Worm (Caenorhabditis elegans): ENCODE results near the gene reps-1.

Gene reps-1

DNA sequence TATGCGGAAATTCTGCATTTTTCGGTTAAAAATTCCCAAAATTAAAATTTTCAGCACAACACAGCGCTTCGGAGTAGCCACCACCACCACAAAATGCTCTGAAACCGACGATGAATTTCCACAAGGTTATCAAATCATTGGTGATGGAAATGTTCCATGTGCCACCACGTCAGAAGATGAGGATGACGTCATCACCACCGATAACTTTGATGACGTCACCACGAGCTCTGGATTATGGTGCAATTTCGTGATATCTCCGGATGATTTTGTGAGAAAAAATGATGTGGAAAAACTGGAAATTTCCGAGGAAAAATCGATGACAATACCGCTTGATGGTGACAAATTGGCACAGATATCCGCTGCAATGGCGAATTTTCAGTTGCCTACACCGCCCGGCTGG is 2.7 kb upstream of the reps-1 start:
- no peak for TF ChIP-seq sea-1 (GFP tag; conservative IDR thresholded peaks at IDR 0.05)
- no peak for TF ChIP-seq B0310.2 (tag; optimal IDR thresholded peaks at IDR 0.05)
- TF ChIP-seq hmbx-1 (tag; optimal IDR thresholded peaks at IDR 0.05), result no peak
- TF ChIP-seq ceh-13 (GFP tag; optimal IDR thresholded peaks at IDR 0.05), result no peak
- TF ChIP-seq tra-4 (tag; optimal IDR thresholded peaks at IDR 0.05), result no peak
- no peak for TF ChIP-seq scrt-1 (GFP tag; IDR thresholded peaks at IDR 0.05)
- no peak for TF ChIP-seq flt-1 (GFP tag; IDR thresholded peaks at IDR 0.05)
- TF ChIP-seq hnd-1 (tag; optimal IDR thresholded peaks at IDR 0.05), result no peak
- no peak for TF ChIP-seq pes-1 (GFP tag; IDR thresholded peaks at IDR 0.05)
- no peak for TF ChIP-seq F13C5.2 (tag; optimal IDR thresholded peaks at IDR 0.05)
- TF ChIP-seq ama-1 (optimal IDR thresholded peaks at IDR 0.05), result no peak
- no peak for TF ChIP-seq ceh-36 (tag; optimal IDR thresholded peaks at IDR 0.05)
- no peak for TF ChIP-seq tbx-11 (GFP tag; IDR thresholded peaks at IDR 0.05)
- TF ChIP-seq tbx-37 (GFP tag; conservative IDR thresholded peaks at IDR 0.05), result no peak
- no peak for TF ChIP-seq ets-7 (tag; optimal IDR thresholded peaks at IDR 0.05)
- TF ChIP-seq aly-1 (tag; optimal IDR thresholded peaks at IDR 0.05), result no peak
- no peak for TF ChIP-seq hmg-4 (GFP tag; optimal IDR thresholded peaks at IDR 0.05)

DNA sequence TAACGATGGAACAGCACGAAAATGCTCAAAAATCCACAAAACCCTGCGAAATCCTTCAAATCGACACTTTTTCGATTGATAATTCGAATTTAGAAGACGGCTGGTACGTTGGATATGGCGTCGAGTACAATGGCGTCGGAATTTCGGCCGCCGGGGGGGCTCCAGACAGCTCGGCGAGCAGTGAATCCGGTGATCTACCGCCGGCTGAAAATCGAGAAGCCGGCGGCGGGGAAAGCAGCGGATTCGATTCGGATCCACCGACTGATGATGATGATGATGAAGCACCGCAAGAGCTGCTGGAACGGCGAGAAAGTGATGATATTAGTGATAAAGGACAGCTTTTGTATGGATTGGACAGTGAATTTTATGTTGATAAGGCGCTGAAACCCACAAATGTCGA is 658 bp upstream of the reps-1 start:
- TF ChIP-seq scrt-1 (GFP tag; IDR thresholded peaks at IDR 0.05) (no peak), flt-1 (GFP tag; IDR thresholded peaks at IDR 0.05) (no peak), pes-1 (GFP tag; IDR thresholded peaks at IDR 0.05) (no peak)

DNA sequence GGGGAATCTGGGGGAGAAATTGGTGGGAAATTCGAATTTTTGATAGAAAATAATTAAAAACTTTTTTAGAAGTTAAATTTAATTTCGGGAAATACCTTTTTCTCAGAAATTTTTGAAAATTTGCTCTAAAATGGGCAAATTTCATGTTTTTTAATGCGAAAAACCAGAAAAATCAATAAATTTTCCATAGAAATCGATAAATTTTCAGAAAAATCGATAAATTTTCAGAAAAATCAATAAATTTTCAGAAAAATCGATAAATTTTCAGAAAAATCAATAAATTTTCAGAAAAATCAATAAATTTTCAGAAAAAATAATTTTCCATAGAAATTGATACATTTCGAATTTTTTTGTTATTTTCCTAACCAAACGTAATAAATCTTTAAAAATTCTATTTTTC is 4.2 kb downstream of the reps-1 start:
- TF ChIP-seq ceh-36 (tag; optimal IDR thresholded peaks at IDR 0.05) (no peak), hmbx-1 (tag; optimal IDR thresholded peaks at IDR 0.05) (no peak), sea-1 (GFP tag; conservative IDR thresholded peaks at IDR 0.05) (no peak), F13C5.2 (tag; optimal IDR thresholded peaks at IDR 0.05) (no peak), hnd-1 (tag; optimal IDR thresholded peaks at IDR 0.05) (no peak), B0310.2 (tag; optimal IDR thresholded peaks at IDR 0.05) (no peak), scrt-1 (GFP tag; IDR thresholded peaks at IDR 0.05) (no peak), ama-1 (optimal IDR thresholded peaks at IDR 0.05) (no peak)

DNA sequence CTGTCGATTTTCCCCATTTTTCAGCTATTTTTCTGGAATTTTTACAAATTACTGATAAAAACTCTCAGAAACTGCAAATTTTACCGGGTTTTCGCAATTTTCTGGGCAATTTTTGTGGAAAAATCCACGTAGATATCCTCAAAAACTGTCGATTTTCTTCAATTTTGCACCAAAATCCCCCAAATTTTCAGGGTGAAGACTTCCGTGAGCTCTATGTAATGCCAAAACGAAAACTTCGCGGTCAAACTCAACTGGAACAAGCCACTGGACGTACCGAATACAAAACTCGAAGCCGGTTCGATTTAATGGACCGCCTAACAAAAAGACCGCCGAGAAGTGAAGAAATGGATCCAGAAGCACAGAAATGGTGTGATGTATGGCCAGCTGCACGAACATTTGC is 8.6 kb downstream of the reps-1 start:
- TF ChIP-seq tbx-37 (GFP tag; conservative IDR thresholded peaks at IDR 0.05) (no peak), hmg-4 (GFP tag; optimal IDR thresholded peaks at IDR 0.05) (no peak), flt-1 (GFP tag; IDR thresholded peaks at IDR 0.05) (no peak), B0310.2 (tag; optimal IDR thresholded peaks at IDR 0.05) (no peak), aly-1 (tag; optimal IDR thresholded peaks at IDR 0.05) (no peak), sea-1 (GFP tag; conservative IDR thresholded peaks at IDR 0.05) (no peak), ceh-13 (GFP tag; optimal IDR thresholded peaks at IDR 0.05) (no peak), tra-4 (tag; optimal IDR thresholded peaks at IDR 0.05) (no peak), F13C5.2 (tag; optimal IDR thresholded peaks at IDR 0.05) (no peak), pes-1 (GFP tag; IDR thresholded peaks at IDR 0.05) (no peak), hnd-1 (tag; optimal IDR thresholded peaks at IDR 0.05) (no peak), ets-7 (tag; optimal IDR thresholded peaks at IDR 0.05) (no peak), tbx-11 (GFP tag; IDR thresholded peaks at IDR 0.05) (no peak), hmbx-1 (tag; optimal IDR thresholded peaks at IDR 0.05) (no peak), scrt-1 (GFP tag; IDR thresholded peaks at IDR 0.05) (no peak), ceh-36 (tag; optimal IDR thresholded peaks at IDR 0.05) (no peak), ama-1 (optimal IDR thresholded peaks at IDR 0.05) (no peak)

DNA sequence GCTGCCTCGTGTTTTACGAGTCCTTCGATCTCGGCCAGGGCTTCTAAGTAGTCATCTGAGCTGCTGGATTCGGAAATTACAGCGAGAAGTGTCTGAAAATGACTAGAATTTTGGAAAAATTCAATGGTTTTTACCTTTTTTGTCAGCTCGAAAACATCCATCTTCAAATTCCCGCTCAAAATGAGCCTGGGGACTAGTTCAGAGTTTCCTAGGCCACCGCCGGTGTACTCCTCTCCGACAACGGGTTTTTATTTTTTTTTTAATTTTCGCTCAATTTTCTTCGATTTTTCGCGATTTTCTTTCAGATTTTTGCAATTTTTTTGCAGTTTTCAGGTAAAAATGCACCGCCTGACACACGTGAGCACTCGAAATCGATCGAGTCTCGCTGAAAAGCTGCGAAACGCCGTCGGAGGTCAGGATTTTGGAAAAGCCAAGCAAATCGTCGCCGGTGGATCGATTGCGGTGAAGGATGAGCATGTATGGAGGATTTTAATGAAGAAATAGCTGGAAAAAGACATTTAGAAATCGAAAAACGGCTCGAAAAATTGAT is 9.2 kb downstream of the reps-1 start, which contains the start of the genes mrps-35 and sws-1:
TSS of gene mrps-35 (plus strand) at position 327 of the 550 bp plus-strand sequence.
TSS of gene sws-1 (minus strand) at position 500 of the 550 bp plus-strand sequence.
- TF ChIP-seq ets-7 (tag; optimal IDR thresholded peaks at IDR 0.05) (peak; percentile 8), sea-1 (GFP tag; conservative IDR thresholded peaks at IDR 0.05) (0 out of 2 replicates have a peak, but pooled peaks have one; percentile 26), B0310.2 (tag; optimal IDR thresholded peaks at IDR 0.05) (no peak), ceh-13 (GFP tag; optimal IDR thresholded peaks at IDR 0.05) (no peak), tbx-37 (GFP tag; conservative IDR thresholded peaks at IDR 0.05) (peak; percentile 87), pes-1 (GFP tag; IDR thresholded peaks at IDR 0.05) (peak; percentile 70), scrt-1 (GFP tag; IDR thresholded peaks at IDR 0.05) (no peak)

DNA sequence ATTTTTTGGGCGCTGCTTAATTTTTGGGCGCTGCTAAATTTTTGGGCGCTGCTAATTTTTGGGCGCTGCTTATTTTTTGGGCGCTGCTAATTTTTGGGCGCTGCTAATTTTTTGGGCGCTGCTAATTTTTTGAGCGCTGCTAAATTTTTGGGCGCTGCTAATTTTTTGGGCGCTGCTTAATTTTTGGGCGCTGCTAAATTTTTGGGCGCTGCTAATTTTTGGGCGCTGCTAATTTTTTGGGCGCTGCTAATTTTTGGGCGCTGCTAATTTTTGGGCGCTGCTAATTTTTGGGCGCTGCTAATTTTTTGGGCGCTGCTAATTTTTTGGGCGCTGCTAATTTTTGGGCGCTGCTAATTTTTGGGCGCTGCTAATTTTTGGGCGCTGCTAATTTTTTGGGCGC is 10.2 kb downstream of the reps-1 start:
- TF ChIP-seq pes-1 (GFP tag; IDR thresholded peaks at IDR 0.05), result peak; percentile 60
- 0 out of 2 replicates have a peak, but pooled peaks have one; percentile 16 for TF ChIP-seq tbx-37 (GFP tag; conservative IDR thresholded peaks at IDR 0.05)

DNA sequence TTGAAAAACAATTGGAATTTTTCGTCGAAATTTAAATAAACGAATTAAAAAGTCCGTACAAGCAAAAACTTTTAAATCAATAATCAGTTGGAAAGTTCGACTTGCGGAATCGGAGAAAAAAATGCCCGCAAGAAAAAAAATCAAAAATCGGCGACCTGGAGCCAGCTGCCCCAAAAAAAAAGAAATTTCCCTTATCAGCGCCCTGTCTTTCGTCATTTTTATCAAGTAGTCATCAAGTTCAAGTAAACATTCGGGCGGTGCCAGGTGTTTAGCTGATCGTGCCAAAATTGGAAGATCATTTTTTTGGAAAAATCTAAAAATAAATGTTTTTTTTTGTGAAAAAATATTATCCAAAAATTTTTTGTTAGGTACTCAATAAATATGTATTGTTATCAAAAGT is 12.0 kb downstream of the reps-1 start:
- TF ChIP-seq tra-4 (tag; optimal IDR thresholded peaks at IDR 0.05), result no peak
- TF ChIP-seq scrt-1 (GFP tag; IDR thresholded peaks at IDR 0.05), result no peak
- no peak for TF ChIP-seq hmbx-1 (tag; optimal IDR thresholded peaks at IDR 0.05)
- TF ChIP-seq B0310.2 (tag; optimal IDR thresholded peaks at IDR 0.05), result no peak
- no peak for TF ChIP-seq hmg-4 (GFP tag; optimal IDR thresholded peaks at IDR 0.05)
- no peak for TF ChIP-seq ets-7 (tag; optimal IDR thresholded peaks at IDR 0.05)
- TF ChIP-seq ceh-36 (tag; optimal IDR thresholded peaks at IDR 0.05), result no peak
- TF ChIP-seq sea-1 (GFP tag; conservative IDR thresholded peaks at IDR 0.05), result no peak
- no peak for TF ChIP-seq tbx-11 (GFP tag; IDR thresholded peaks at IDR 0.05)
- no peak for TF ChIP-seq aly-1 (tag; optimal IDR thresholded peaks at IDR 0.05)
- TF ChIP-seq flt-1 (GFP tag; IDR thresholded peaks at IDR 0.05), result no peak
- TF ChIP-seq tbx-37 (GFP tag; conservative IDR thresholded peaks at IDR 0.05), result no peak

DNA sequence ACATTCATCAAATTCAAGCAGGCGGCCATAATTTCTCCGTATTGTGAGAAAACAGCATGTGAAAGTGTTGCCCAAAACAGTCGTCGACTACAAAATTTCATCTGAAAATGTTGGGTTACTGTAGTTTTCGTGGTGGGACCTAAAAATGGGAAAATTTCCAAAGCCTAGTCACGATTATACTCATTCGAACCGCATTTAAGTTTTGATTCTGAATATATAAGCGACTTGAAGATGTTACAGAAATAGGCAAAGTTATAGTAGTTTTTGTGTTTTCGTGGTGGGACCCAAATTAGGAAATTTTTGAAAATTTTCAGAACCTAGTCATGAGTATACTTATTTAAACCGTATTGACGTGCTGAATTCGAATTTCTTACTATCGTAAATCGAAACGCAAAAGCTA is 12.4 kb downstream of the reps-1 start, which contains the start of gene Y39B6A.41:
TSS of gene Y39B6A.41 (minus strand) at position 101 of the 400 bp plus-strand sequence.
- TF ChIP-seq aly-1 (tag; optimal IDR thresholded peaks at IDR 0.05) (no peak), flt-1 (GFP tag; IDR thresholded peaks at IDR 0.05) (no peak), tra-4 (tag; optimal IDR thresholded peaks at IDR 0.05) (no peak), F13C5.2 (tag; optimal IDR thresholded peaks at IDR 0.05) (no peak), ets-7 (tag; optimal IDR thresholded peaks at IDR 0.05) (no peak), B0310.2 (tag; optimal IDR thresholded peaks at IDR 0.05) (no peak), ceh-13 (GFP tag; optimal IDR thresholded peaks at IDR 0.05) (no peak), pes-1 (GFP tag; IDR thresholded peaks at IDR 0.05) (no peak), hnd-1 (tag; optimal IDR thresholded peaks at IDR 0.05) (no peak), scrt-1 (GFP tag; IDR thresholded peaks at IDR 0.05) (no peak), ama-1 (optimal IDR thresholded peaks at IDR 0.05) (no peak), ceh-36 (tag; optimal IDR thresholded peaks at IDR 0.05) (no peak)

Data from whole organism, early embryonic.